Worm (Caenorhabditis elegans) whole organism, late embryonic: ENCODE data around the gene C28H8.3.

ENCODE experiments used
- C08G9.2 ChIP-seq: sonication (generic microtip); optimal IDR thresholded peaks from 2 replicates; lab custom pipeline; 2016; ENCODE audit warnings: mild to moderate bottlenecking, missing genetic modification characterization, moderate library complexity, missing compliant biosample characterization
- C38D4.7 ChIP-seq: fragments of 200-800 bp; sonication (Bioruptor generic); optimal IDR thresholded peaks from 2 replicates; lab custom pipeline; 2018; ENCODE audit warnings: mild to moderate bottlenecking, missing genetic modification characterization, moderate library complexity, missing compliant biosample characterization
- F13H6.1 ChIP-seq: sonication (generic microtip); optimal IDR thresholded peaks from 2 replicates; lab custom pipeline; 2016; ENCODE audit warnings: missing genetic modification characterization, missing compliant biosample characterization
- K02D7.2 ChIP-seq: sonication (generic microtip); optimal IDR thresholded peaks from 2 replicates; lab custom pipeline; 2017; ENCODE audit warnings: mild to moderate bottlenecking, missing genetic modification characterization, missing compliant biosample characterization
- K09A11.1 ChIP-seq: sonication (generic microtip); optimal IDR thresholded peaks from 2 replicates; lab custom pipeline; 2017; ENCODE audit warnings: antibody characterized with exemption, mild to moderate bottlenecking, missing genetic modification characterization, missing compliant biosample characterization; ENCODE audit not compliant: insufficient read depth
- T23F11.4 ChIP-seq: fragments of 200-800 bp; sonication (Bioruptor generic); optimal IDR thresholded peaks from 2 replicates; lab custom pipeline; 2018; ENCODE audit warnings: mild to moderate bottlenecking, missing genetic modification characterization, missing compliant biosample characterization
- Y22D7AL.16 ChIP-seq: sonication (generic microtip); optimal IDR thresholded peaks from 2 replicates; lab custom pipeline; 2016; ENCODE audit warnings: missing genetic modification characterization, missing compliant biosample characterization
- ahr-1 ChIP-seq: sonication (generic microtip); optimal IDR thresholded peaks from 2 replicates; lab custom pipeline; 2016; ENCODE audit warnings: missing genetic modification characterization, missing compliant biosample characterization
- ama-1 ChIP-seq: fragments of 150-350 bp; optimal IDR thresholded peaks from 2 replicates; lab custom pipeline; 2014
- ceh-14 ChIP-seq: sonication (generic microtip); optimal IDR thresholded peaks from 2 replicates; lab custom pipeline; 2016; ENCODE audit warnings: missing genotype, missing genetic modification characterization, missing compliant biosample characterization
- ceh-18 ChIP-seq: sonication (generic microtip); optimal IDR thresholded peaks from 2 replicates; lab custom pipeline; 2016; ENCODE audit warnings: missing genetic modification characterization, missing compliant biosample characterization
- ceh-2 ChIP-seq: sonication (generic microtip); optimal IDR thresholded peaks from 2 replicates; lab custom pipeline; 2016; ENCODE audit warnings: missing genotype, missing genetic modification characterization, missing compliant biosample characterization
- ceh-22 ChIP-seq: sonication (generic microtip); optimal IDR thresholded peaks from 2 replicates; lab custom pipeline; 2017; ENCODE audit warnings: missing biosample characterization, missing genetic modification characterization
- ceh-34 ChIP-seq: sonication (generic microtip); optimal IDR thresholded peaks from 2 replicates; lab custom pipeline; 2016; ENCODE audit warnings: mild to moderate bottlenecking, missing genetic modification characterization, missing compliant biosample characterization
- ceh-48 ChIP-seq: sonication (generic microtip); optimal IDR thresholded peaks from 2 replicates; lab custom pipeline; 2016; ENCODE audit warnings: missing genetic modification characterization, inconsistent platforms, missing compliant biosample characterization
- ceh-6 ChIP-seq: fragments of 200-800 bp; sonication (Bioruptor generic); optimal IDR thresholded peaks from 2 replicates; lab custom pipeline; 2018; ENCODE audit warnings: mild to moderate bottlenecking, missing genetic modification characterization, missing compliant biosample characterization
- ceh-9 ChIP-seq: sonication (generic microtip); optimal IDR thresholded peaks from 2 replicates; lab custom pipeline; 2016; ENCODE audit warnings: mild to moderate bottlenecking, missing genetic modification characterization, inconsistent platforms, missing compliant biosample characterization
- dmd-4 ChIP-seq: sonication (generic microtip); optimal IDR thresholded peaks from 2 replicates; lab custom pipeline; 2016; ENCODE audit warnings: borderline replicate concordance, missing genetic modification characterization, missing compliant biosample characterization
- eyg-1 ChIP-seq: sonication (generic microtip); optimal IDR thresholded peaks from 2 replicates; lab custom pipeline; 2016; ENCODE audit warnings: missing genotype, missing genetic modification characterization, missing compliant biosample characterization
- fax-1 ChIP-seq: sonication (generic microtip); optimal IDR thresholded peaks from 2 replicates; lab custom pipeline; 2016; ENCODE audit warnings: missing genotype, missing genetic modification characterization, missing compliant biosample characterization
- fkh-10 ChIP-seq: fragments of 150-350 bp; optimal IDR thresholded peaks from 2 replicates; lab custom pipeline; 2014; ENCODE audit warnings: missing biosample characterization, missing genetic modification reagents, missing genetic modification characterization
- hlh-13 ChIP-seq: fragments of 200-800 bp; sonication (Bioruptor generic); optimal IDR thresholded peaks from 2 replicates; lab custom pipeline; 2018; ENCODE audit warnings: mild to moderate bottlenecking, missing genetic modification characterization, missing compliant biosample characterization
- hlh-15 ChIP-seq: sonication (generic microtip); optimal IDR thresholded peaks from 2 replicates; lab custom pipeline; 2016; ENCODE audit warnings: missing genetic modification characterization, missing compliant biosample characterization
- hlh-30 ChIP-seq: sonication (generic microtip); optimal IDR thresholded peaks from 2 replicates; lab custom pipeline; 2017; ENCODE audit warnings: antibody characterized with exemption, missing genetic modification characterization, missing compliant biosample characterization; ENCODE audit not compliant: insufficient read depth
- hlh-8 ChIP-seq: sonication (generic microtip); optimal IDR thresholded peaks from 2 replicates; lab custom pipeline; 2016; ENCODE audit warnings: missing genotype, missing genetic modification characterization, missing compliant biosample characterization
- lim-6 ChIP-seq: sonication (generic microtip); optimal IDR thresholded peaks from 2 replicates; lab custom pipeline; 2016; ENCODE audit warnings: missing genetic modification characterization, missing compliant biosample characterization
- madf-2 ChIP-seq: sonication (generic microtip); optimal IDR thresholded peaks from 2 replicates; lab custom pipeline; 2017; ENCODE audit warnings: missing genetic modification characterization, missing compliant biosample characterization
- mec-3 ChIP-seq: sonication (generic microtip); optimal IDR thresholded peaks from 2 replicates; lab custom pipeline; 2016; ENCODE audit warnings: borderline replicate concordance, missing genetic modification characterization, missing compliant biosample characterization
- nfya-1 ChIP-seq: sonication (generic microtip); optimal IDR thresholded peaks from 2 replicates; lab custom pipeline; 2017; ENCODE audit warnings: missing genetic modification characterization, mild to moderate bottlenecking, missing compliant biosample characterization, antibody characterized with exemption, moderate library complexity
- nhr-11 ChIP-seq: fragments of 150-350 bp; optimal IDR thresholded peaks from 2 replicates; lab custom pipeline; 2014; ENCODE audit warnings: missing biosample characterization, missing genetic modification characterization
- nhr-232 ChIP-seq: sonication (generic microtip); optimal IDR thresholded peaks from 2 replicates; lab custom pipeline; 2016; ENCODE audit warnings: missing genetic modification characterization, missing compliant biosample characterization
- npax-4 ChIP-seq: sonication (generic microtip); optimal IDR thresholded peaks from 2 replicates; lab custom pipeline; 2016; ENCODE audit warnings: missing genetic modification characterization, missing compliant biosample characterization
- odd-2 ChIP-seq: sonication (generic microtip); optimal IDR thresholded peaks from 2 replicates; lab custom pipeline; 2017; ENCODE audit warnings: antibody characterized with exemption, mild to moderate bottlenecking, missing genetic modification characterization, missing compliant biosample characterization
- pat-9 ChIP-seq: fragments of 200-800 bp; sonication (Bioruptor generic); optimal IDR thresholded peaks from 2 replicates; lab custom pipeline; 2018; ENCODE audit warnings: mild to moderate bottlenecking, missing genetic modification characterization, moderate library complexity, missing compliant biosample characterization
- pha-2 ChIP-seq: sonication (generic microtip); optimal IDR thresholded peaks from 2 replicates; lab custom pipeline; 2017; ENCODE audit warnings: mild to moderate bottlenecking, missing genetic modification characterization, missing compliant biosample characterization
- pha-4 ChIP-seq: fragments of 150-350 bp; optimal IDR thresholded peaks from 2 replicates; lab custom pipeline; 2018; ENCODE audit warnings: missing biosample characterization, missing genetic modification reagents, missing genetic modification characterization
- sox-4 ChIP-seq: sonication (generic microtip); optimal IDR thresholded peaks from 2 replicates; lab custom pipeline; 2017; ENCODE audit warnings: mild to moderate bottlenecking, missing genetic modification characterization, inconsistent platforms, missing compliant biosample characterization
- tbx-2 ChIP-seq: sonication (generic microtip); optimal IDR thresholded peaks from 2 replicates; lab custom pipeline; 2016; ENCODE audit warnings: missing genetic modification characterization, missing compliant biosample characterization
- ttx-3 ChIP-seq: sonication (generic microtip); optimal IDR thresholded peaks from 2 replicates; lab custom pipeline; 2016; ENCODE audit warnings: missing genetic modification reagents, missing genetic modification characterization, missing compliant biosample characterization
- unc-42 ChIP-seq: sonication (generic microtip); optimal IDR thresholded peaks from 2 replicates; lab custom pipeline; 2016; ENCODE audit warnings: missing genotype, missing genetic modification characterization, missing compliant biosample characterization
- unc-55 ChIP-seq: sonication (generic microtip); optimal IDR thresholded peaks from 2 replicates; lab custom pipeline; 2017; ENCODE audit warnings: missing biosample characterization, missing genetic modification reagents, missing genetic modification characterization
- unc-86 ChIP-seq: sonication (generic microtip); optimal IDR thresholded peaks from 2 replicates; lab custom pipeline; 2016; ENCODE audit warnings: missing genetic modification characterization, missing compliant biosample characterization

Gene C28H8.3

ce11 chrIII:5897468-5897867 is 11.0 kb upstream of the C28H8.3 start:
- TF ChIP-seq ceh-9 (tag; lab: Kevin White, UChicago), result no peak
- no peak for TF ChIP-seq fax-1
- no peak for TF ChIP-seq ceh-2 (tag; lab: Kevin White, UChicago)
- TF ChIP-seq hlh-15 (tag; lab: Kevin White, UChicago), result no peak
- no peak for TF ChIP-seq ahr-1
- no peak for TF ChIP-seq hlh-30
- no peak for TF ChIP-seq pat-9 (tag; lab: Kevin White, UChicago)
- no peak for TF ChIP-seq pha-4 (tag; lab: Kevin White, UChicago)
- TF ChIP-seq ceh-48, result no peak
- TF ChIP-seq K09A11.1 (tag; lab: Kevin White, UChicago), result no peak
- TF ChIP-seq K02D7.2 (tag; lab: Kevin White, UChicago), result no peak
- TF ChIP-seq ttx-3 (tag; lab: Kevin White, UChicago), result no peak

- no peak for TF ChIP-seq ama-1
- TF ChIP-seq dmd-4, result no peak
- TF ChIP-seq nhr-11, result no peak
- peak; percentile 27 for TF ChIP-seq ceh-18
Measured at ce11 chrIII:5898631-5899030, 9.9 kb upstream of the C28H8.3 start.

ce11 chrIII:5900709-5901108 is 7.8 kb upstream of the C28H8.3 start:
- TF ChIP-seq unc-55 (peak; percentile 8), hlh-8 (tag; lab: Kevin White, UChicago) (no peak), hlh-30 (peak; percentile 39)
- TF ChIP-seq, all 69 proteins: peak for 2

- TF ChIP-seq F13H6.1 (tag; lab: Kevin White, UChicago) (no peak), unc-42 (tag; lab: Kevin White, UChicago) (peak; percentile 80), madf-2 (no peak), tbx-2 (no peak)
- TF ChIP-seq, all 69 proteins: peak for 1
Measured at ce11 chrIII:5902558-5902957, 5.9 kb upstream of the C28H8.3 start.

ce11 chrIII:5906059-5906458 is 2.4 kb upstream of the C28H8.3 start, which contains the start of gene dpff-1:
Gene dpff-1 (minus strand): TSS chrIII:5906346.
- TF ChIP-seq C08G9.2 (tag; lab: Kevin White, UChicago) (no peak), nhr-11 (no peak), ceh-48 (peak; percentile 85), ceh-14 (no peak), nhr-232 (tag; lab: Kevin White, UChicago) (no peak), hlh-13 (GFP tag; lab: Kevin White, UChicago) (no peak), unc-86 (no peak), ceh-9 (tag; lab: Kevin White, UChicago) (no peak)

- TF ChIP-seq fkh-10 (GFP tag; lab: Kevin White, UChicago) (no peak), ceh-34 (tag; lab: Kevin White, UChicago) (no peak), mec-3 (no peak), odd-2 (tag; lab: Kevin White, UChicago) (no peak), unc-42 (tag; lab: Kevin White, UChicago) (no peak), pha-2 (no peak), ceh-22 (tag; lab: Kevin White, UChicago) (no peak), lim-6 (tag; lab: Kevin White, UChicago) (no peak), C38D4.7 (GFP tag; lab: Kevin White, UChicago) (no peak), nfya-1 (tag; lab: Kevin White, UChicago) (no peak), sox-4 (no peak), pha-4 (tag; lab: Kevin White, UChicago) (no peak), ceh-6 (GFP tag; lab: Kevin White, UChicago) (no peak), dmd-4 (no peak), Y22D7AL.16 (tag; lab: Kevin White, UChicago) (no peak), eyg-1 (tag; lab: Kevin White, UChicago) (no peak), T23F11.4 (GFP tag; lab: Kevin White, UChicago) (no peak), npax-4 (tag; lab: Kevin White, UChicago) (no peak), C08G9.2 (tag; lab: Kevin White, UChicago) (no peak)
Measured at ce11 chrIII:5906749-5907148, 1.8 kb upstream of the C28H8.3 start, which contains the start of gene erd-2.2. Gene erd-2.2 (plus strand): TSS chrIII:5907049.
